Fruit fly (Drosophila melanogaster) S2 (cell line): ENCODE results near the gene CheA7a.

ENCODE experiments used
- CG8478 ChIP-seq: fragments of >200 bp; optimal IDR thresholded peaks from 2 replicates; lab custom pipeline; 2018
- CTCF ChIP-seq, 2 experiments: fragments of >200 bp; optimal IDR thresholded peaks; 2 replicates each; lab custom pipeline; 2018

dm6 chrX:7332091-7332490 is 45.8 kb upstream of the CheA7a start, which contains the start of gene CG42780:
- TF ChIP-seq CG8478 (lab: Kevin White, UChicago), result no peak
- TF ChIP-seq CTCF (optimal IDR thresholded peaks at IDR 0.05; lab: Kevin White, UChicago), result no peak
